Worm (Caenorhabditis elegans): ENCODE results near the gene msp-19.

ce11 chrIV:5224238-5224637, 36.2 kb upstream of the msp-19 start, which contains the start of gene Y59E9AL.8:
- TF ChIP-seq T22C8.4 (GFP tag; IDR thresholded peaks at IDR 0.05): no peak
- no peak for TF ChIP-seq flt-1 (GFP tag; IDR thresholded peaks at IDR 0.05)
- TF ChIP-seq ztf-23 (GFP tag; IDR thresholded peaks at IDR 0.05): no peak
- no peak for TF ChIP-seq klf-2 (GFP tag; conservative IDR thresholded peaks at IDR 0.05)
- TF ChIP-seq ztf-29 (GFP tag; IDR thresholded peaks at IDR 0.05): no peak
- no peak for TF ChIP-seq med-1 (GFP tag; optimal IDR thresholded peaks at IDR 0.05; ENCODE audit: insufficient read depth)
- TF ChIP-seq ref-1 (GFP tag; conservative IDR thresholded peaks at IDR 0.05): no peak
- no peak for TF ChIP-seq tab-1 (GFP tag; IDR thresholded peaks at IDR 0.05)

All from whole organism, midembryonic.